Fruit fly (Drosophila melanogaster) whole organism, embryonic: ENCODE measurements around the gene nod.

Source experiments
- Abd-B ChIP-seq: fragments of 200-800 bp; sonication (Bioruptor generic); optimal IDR thresholded peaks from 2 replicates; lab custom pipeline; 2018; ENCODE audit warnings: missing biosample characterization, mild to moderate bottlenecking, missing genetic modification characterization, moderate library complexity
- Antp ChIP-seq: fragments of 200-800 bp; sonication (Bioruptor generic); optimal IDR thresholded peaks from 3 replicates; lab custom pipeline; 2016; ENCODE audit warnings: missing biosample characterization, missing genetic modification characterization
- Asciz ChIP-seq: fragments of 200-800 bp; sonication (Bioruptor generic); optimal IDR thresholded peaks from 2 replicates; lab custom pipeline; 2017; ENCODE audit warnings: missing biosample characterization, mild to moderate bottlenecking, missing genetic modification characterization, missing genetic modification reagents
- Bdp1 ChIP-seq: fragments of 200-800 bp; sonication (Bioruptor generic); optimal IDR thresholded peaks from 3 replicates; lab custom pipeline; 2016; ENCODE audit warnings: missing biosample characterization, missing genetic modification characterization
- Bgb ChIP-seq: fragments of 200-800 bp; sonication (Bioruptor generic); IDR thresholded peaks from 2 replicates; pipeline ENCODE4 v1.3.6; 2022; ENCODE audit warnings: missing biosample characterization, missing genetic modification characterization; ENCODE audit not compliant: partially characterized antibody
- CG11723 ChIP-seq: fragments of 200-800 bp; sonication (Bioruptor generic); optimal IDR thresholded peaks from 2 replicates; lab custom pipeline; 2017; ENCODE audit warnings: missing biosample characterization, mild to moderate bottlenecking, missing genetic modification characterization
- CG12104 ChIP-seq: fragments of 200-800 bp; sonication (Bioruptor generic); optimal IDR thresholded peaks from 3 replicates; lab custom pipeline; 2016; ENCODE audit warnings: missing biosample characterization, missing genetic modification characterization
- CG12219 ChIP-seq: fragments of 200-800 bp; sonication (Bioruptor generic); optimal IDR thresholded peaks from 3 replicates; lab custom pipeline; 2018; ENCODE audit warnings: missing biosample characterization, mild to moderate bottlenecking, missing genetic modification characterization
- CG13287 ChIP-seq: fragments of 200-800 bp; sonication (Bioruptor generic); IDR thresholded peaks from 2 replicates; pipeline ENCODE4 v1.3.6; 2022; ENCODE audit warnings: missing biosample characterization, missing genetic modification characterization; ENCODE audit not compliant: partially characterized antibody
- CG15011 ChIP-seq: fragments of 200-800 bp; sonication (Bioruptor generic); optimal IDR thresholded peaks from 3 replicates; lab custom pipeline; 2018; ENCODE audit warnings: missing biosample characterization, mild to moderate bottlenecking, missing genetic modification characterization
- CG15601 ChIP-seq: fragments of 200-800 bp; sonication (Bioruptor generic); optimal IDR thresholded peaks from 3 replicates; lab custom pipeline; 2019; ENCODE audit warnings: missing biosample characterization, mild to moderate bottlenecking, missing genetic modification characterization, moderate library complexity
- CG18764 ChIP-seq: fragments of 200-800 bp; sonication (Bioruptor generic); optimal IDR thresholded peaks from 3 replicates; lab custom pipeline; 2016; ENCODE audit warnings: missing biosample characterization, missing genetic modification characterization
- CG31441 ChIP-seq: fragments of 200-800 bp; sonication (Bioruptor generic); IDR thresholded peaks from 2 replicates; pipeline ENCODE4 v1.3.6; 2022; ENCODE audit warnings: missing biosample characterization, missing genetic modification characterization
- CG32532 ChIP-seq: fragments of 200-800 bp; sonication (Bioruptor generic); IDR thresholded peaks from 2 replicates; pipeline ENCODE4 v1.3.6; 2022; ENCODE audit warnings: missing biosample characterization, missing genetic modification characterization
- CG34422 ChIP-seq: fragments of 200-800 bp; sonication (Bioruptor generic); IDR thresholded peaks from 3 replicates; pipeline ENCODE4 v1.3.6; 2022; ENCODE audit warnings: missing biosample characterization, missing genetic modification characterization
- CG3726 ChIP-seq: fragments of 200-800 bp; sonication (Bioruptor generic); IDR thresholded peaks from 3 replicates; pipeline ENCODE4, ENCODE4 v1.3.6; 2022; ENCODE audit warnings: missing biosample characterization, missing genetic modification characterization
- CG3838 ChIP-seq: fragments of 200-800 bp; sonication (Bioruptor generic); optimal IDR thresholded peaks from 3 replicates; lab custom pipeline; 2016; ENCODE audit warnings: missing biosample characterization, missing genetic modification characterization
- CG4820 ChIP-seq: fragments of 200-800 bp; sonication (Bioruptor generic); optimal IDR thresholded peaks from 3 replicates; lab custom pipeline; 2016; ENCODE audit warnings: missing biosample characterization, missing genetic modification characterization
- CG4854 ChIP-seq: fragments of 200-800 bp; sonication (Bioruptor generic); optimal IDR thresholded peaks from 2 replicates; lab custom pipeline; 2016; ENCODE audit warnings: missing biosample characterization, missing genetic modification characterization, inconsistent platforms
- CG8281 ChIP-seq: fragments of 200-800 bp; sonication (Bioruptor generic); optimal IDR thresholded peaks from 2 replicates; lab custom pipeline; 2018; ENCODE audit warnings: missing biosample characterization, mild to moderate bottlenecking, missing genetic modification characterization, moderate library complexity
- CG9437 ChIP-seq: fragments of 200-800 bp; sonication (Bioruptor generic); optimal IDR thresholded peaks from 2 replicates; lab custom pipeline; 2018; ENCODE audit warnings: missing biosample characterization, mild to moderate bottlenecking, missing genetic modification characterization
- CG9876 ChIP-seq: fragments of 200-800 bp; sonication (Bioruptor generic); optimal IDR thresholded peaks from 2 replicates; lab custom pipeline; 2016; ENCODE audit warnings: missing biosample characterization, missing genetic modification characterization
- Dref ChIP-seq: fragments of 200-800 bp; sonication (Bioruptor generic); IDR thresholded peaks from 2 replicates; pipeline ENCODE4 v1.3.6; 2022; ENCODE audit warnings: missing biosample characterization, missing genetic modification characterization
- Gsc ChIP-seq: fragments of 200-800 bp; sonication (Bioruptor generic); IDR thresholded peaks from 2 replicates; pipeline ENCODE4 v1.3.6; 2022; ENCODE audit warnings: missing biosample characterization, missing genetic modification characterization
- Nf-YC ChIP-seq: fragments of 200-800 bp; optimal IDR thresholded peaks from 3 replicates; lab custom pipeline; 2019; ENCODE audit warnings: missing biosample characterization, mild to moderate bottlenecking, missing genetic modification characterization, moderate library complexity
- Pdp1 ChIP-seq, 2 experiments: fragments of 200-800 bp; sonication (Bioruptor generic); optimal IDR thresholded peaks; 3 replicates each; lab custom pipeline; 2016; ENCODE audit warnings: missing biosample characterization in 2 of 2, missing genetic modification characterization in 2 of 2, mild to moderate bottlenecking in 1 of 2, moderate library complexity in 1 of 2
- Sry-β ChIP-seq: fragments of 200-800 bp; sonication (Bioruptor generic); optimal IDR thresholded peaks from 2 replicates; lab custom pipeline; 2018; ENCODE audit warnings: missing biosample characterization, mild to moderate bottlenecking, missing genetic modification characterization, moderate library complexity
- Sry-δ ChIP-seq: fragments of 200-800 bp; sonication (Bioruptor generic); optimal IDR thresholded peaks from 2 replicates; lab custom pipeline; 2016; ENCODE audit warnings: missing biosample characterization, missing genetic modification characterization
- ap ChIP-seq: fragments of 200-800 bp; sonication (Bioruptor generic); IDR thresholded peaks from 2 replicates; pipeline ENCODE4 v1.3.6; 2022; ENCODE audit warnings: missing biosample characterization, missing genetic modification characterization
- bsh ChIP-seq, 2 experiments: fragments of 200-800 bp; sonication (Bioruptor generic); optimal IDR thresholded peaks; 2 replicates each; lab custom pipeline; 2017 to 2018; ENCODE audit warnings: mild to moderate bottlenecking in 2 of 2, missing biosample characterization in 2 of 2, missing genetic modification characterization in 2 of 2, moderate library complexity in 1 of 2
- corto ChIP-seq: fragments of 200-800 bp; sonication (Bioruptor generic); optimal IDR thresholded peaks from 2 replicates; lab custom pipeline; 2016; ENCODE audit warnings: missing biosample characterization, mild to moderate bottlenecking, missing genetic modification characterization, moderate library complexity
- grn ChIP-seq: fragments of 200-800 bp; sonication (Bioruptor generic); optimal IDR thresholded peaks from 3 replicates; lab custom pipeline; 2017; ENCODE audit warnings: missing biosample characterization, missing genetic modification characterization
- gsb ChIP-seq: fragments of 200-800 bp; sonication (Bioruptor generic); IDR thresholded peaks from 2 replicates; pipeline ENCODE4 v1.3.6; 2022; ENCODE audit warnings: missing biosample characterization, missing genetic modification characterization
- ham ChIP-seq: fragments of 200-800 bp; sonication (Bioruptor generic); IDR thresholded peaks from 2 replicates; pipeline ENCODE4 v1.3.6; 2022; ENCODE audit warnings: missing biosample characterization, missing genetic modification characterization
- hbn ChIP-seq: fragments of 200-800 bp; sonication (Bioruptor generic); IDR thresholded peaks from 2 replicates; pipeline ENCODE4 v1.3.6; 2022; ENCODE audit warnings: missing biosample characterization, missing genetic modification characterization; ENCODE audit not compliant: partially characterized antibody
- inv ChIP-seq: fragments of 200-800 bp; sonication (Bioruptor generic); IDR thresholded peaks from 2 replicates; pipeline ENCODE4 v1.3.6; 2022; ENCODE audit warnings: missing biosample characterization, missing genetic modification characterization; ENCODE audit not compliant: partially characterized antibody
- jigr1 ChIP-seq: fragments of 200-800 bp; sonication (Bioruptor generic); IDR thresholded peaks from 3 replicates; pipeline ENCODE4 v1.3.6; 2022; ENCODE audit warnings: missing biosample characterization, missing genetic modification characterization
- jing ChIP-seq: fragments of 200-800 bp; sonication (Bioruptor generic); optimal IDR thresholded peaks from 2 replicates; lab custom pipeline; 2018; ENCODE audit warnings: missing biosample characterization, mild to moderate bottlenecking, missing genetic modification characterization
- lab ChIP-seq: fragments of 200-800 bp; sonication (Bioruptor generic); optimal IDR thresholded peaks from 3 replicates; lab custom pipeline; 2017; ENCODE audit warnings: missing biosample characterization, missing genetic modification characterization, mild to moderate bottlenecking, moderate library complexity, missing genetic modification reagents
- lilli ChIP-seq: fragments of 200-800 bp; sonication (Bioruptor generic); optimal IDR thresholded peaks from 3 replicates; lab custom pipeline; 2016; ENCODE audit warnings: missing biosample characterization, missing genetic modification characterization
- odd ChIP-seq: fragments of 200-800 bp; sonication (Bioruptor generic); optimal IDR thresholded peaks from 2 replicates; lab custom pipeline; 2017; ENCODE audit warnings: missing biosample characterization, mild to moderate bottlenecking, missing genetic modification characterization
- pita ChIP-seq: fragments of 200-800 bp; sonication (Bioruptor generic); optimal IDR thresholded peaks from 2 replicates; lab custom pipeline; 2017; ENCODE audit warnings: missing biosample characterization, mild to moderate bottlenecking, missing genetic modification characterization
- ranshi ChIP-seq: fragments of 200-800 bp; sonication (Bioruptor generic); IDR thresholded peaks from 2 replicates; pipeline ENCODE4 v1.3.6; 2022; ENCODE audit warnings: missing biosample characterization, missing genetic modification characterization
- schlank ChIP-seq: fragments of 200-800 bp; sonication (Bioruptor generic); optimal IDR thresholded peaks from 2 replicates; lab custom pipeline; 2018; ENCODE audit warnings: missing biosample characterization, mild to moderate bottlenecking, missing genetic modification characterization
- sim ChIP-seq: fragments of 200-800 bp; sonication (Bioruptor generic); IDR thresholded peaks from 2 replicates; pipeline ENCODE4 v1.3.6; 2022; ENCODE audit warnings: missing biosample characterization, missing genetic modification characterization
- sisA ChIP-seq: fragments of 200-800 bp; sonication (Bioruptor generic); IDR thresholded peaks from 2 replicates; pipeline ENCODE4 v1.3.6; 2022; ENCODE audit warnings: missing biosample characterization, missing genetic modification characterization
- stwl ChIP-seq: fragments of 200-800 bp; sonication (Bioruptor generic); optimal IDR thresholded peaks from 3 replicates; lab custom pipeline; 2018; ENCODE audit warnings: missing biosample characterization, mild to moderate bottlenecking, missing genetic modification characterization, moderate library complexity
- sug ChIP-seq: fragments of 200-800 bp; optimal IDR thresholded peaks from 2 replicates; lab custom pipeline; 2019; ENCODE audit warnings: missing biosample characterization, mild to moderate bottlenecking, missing genetic modification characterization, moderate library complexity
- trem ChIP-seq: fragments of 200-800 bp; optimal IDR thresholded peaks from 3 replicates; lab custom pipeline; 2019; ENCODE audit warnings: missing biosample characterization, mild to moderate bottlenecking, missing genetic modification characterization, moderate library complexity

The nod gene

DNA sequence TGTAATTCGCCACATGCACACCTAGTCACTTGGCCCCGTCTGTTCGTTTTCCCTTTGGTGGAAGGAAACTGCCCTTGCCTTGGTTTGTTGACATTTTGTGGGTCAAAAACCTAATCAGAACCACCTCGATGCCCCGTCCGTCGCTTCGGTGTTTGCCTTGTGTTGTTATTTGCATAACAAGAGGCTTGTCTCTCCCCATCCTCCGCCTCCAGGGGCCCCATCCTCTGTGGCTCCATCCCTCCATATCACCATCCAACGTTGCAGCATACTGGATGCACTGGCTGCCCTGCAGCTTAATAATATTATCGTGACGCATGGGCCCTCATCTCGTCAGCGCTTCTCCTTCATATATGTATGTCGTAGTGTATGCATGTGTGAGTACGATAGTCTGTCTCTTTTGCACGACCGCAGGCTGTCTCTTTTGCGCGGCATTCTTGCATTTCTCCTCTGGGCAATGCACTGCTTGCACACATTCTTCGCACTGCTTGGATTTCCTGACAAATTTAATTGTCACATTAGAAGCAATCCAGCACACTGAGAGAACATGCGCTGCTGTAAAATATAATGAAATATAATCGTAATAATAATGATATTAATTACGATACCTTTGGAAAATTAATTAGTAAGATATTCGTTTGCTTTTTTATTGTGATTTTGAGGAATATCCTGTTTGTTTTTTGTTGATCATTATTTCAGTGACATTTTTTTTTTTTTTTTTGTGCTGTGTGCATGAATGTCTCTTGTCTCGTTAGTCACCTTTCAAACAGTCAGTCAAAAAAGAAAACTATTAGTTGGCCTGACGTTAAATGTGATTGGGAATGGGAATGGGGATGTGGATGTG lies 36.2 kb upstream of the nod start (continued):
- TF ChIP-seq sim (no peak), CG12219 (GFP tag; lab: Kevin White, UChicago) (no peak), jing (GFP tag; lab: Kevin White, UChicago) (no peak), lilli (GFP tag; lab: Kevin White, UChicago) (no peak), Sry-β (GFP tag; lab: Kevin White, UChicago) (no peak), CG15011 (no peak), ap (GFP tag; lab: Robert Waterston, UW) (no peak), CG34422 (GFP tag; lab: Robert Waterston, UW) (no peak), Bgb (0 out of 2 replicates have a peak, but pooled peaks have one; percentile 24), CG15601 (tag; lab: Kevin White, UChicago) (no peak), Antp (GFP tag; lab: Kevin White, UChicago) (no peak), trem (peak; percentile 18), sisA (GFP tag; lab: Robert Waterston, UW) (no peak), Asciz (GFP tag; lab: Kevin White, UChicago) (no peak), CG4820 (no peak), Gsc (GFP tag; lab: Robert Waterston, UW) (no peak), stwl (peak; percentile 38), inv (GFP tag; lab: Robert Waterston, UW) (no peak), Nf-YC (tag; lab: Kevin White, UChicago) (no peak), sug (tag; lab: Kevin White, UChicago) (no peak), grn (GFP tag; lab: Kevin White, UChicago) (no peak), odd (GFP tag; lab: Kevin White, UChicago) (no peak), Pdp1 (GFP tag; optimal IDR thresholded peaks at IDR 0.05; lab: Kevin White, UChicago) (peak in 1 of 2 experiments; percentile 22), CG8281 (no peak), gsb (GFP tag; lab: Robert Waterston, UW) (no peak), Abd-B (GFP tag; lab: Kevin White, UChicago) (peak; percentile 14), schlank (no peak), CG9876 (GFP tag; lab: Kevin White, UChicago) (no peak), corto (GFP tag; lab: Kevin White, UChicago) (no peak), pita (no peak), CG3838 (no peak), lab (GFP tag; lab: Kevin White, UChicago) (no peak), ranshi (GFP tag; lab: Robert Waterston, UW) (no peak), CG32532 (no peak), ham (no peak), CG3726 (GFP tag; lab: Robert Waterston, UW) (no peak), CG9437 (no peak), Bdp1 (no peak), hbn (no peak), CG12104 (GFP tag; lab: Kevin White, UChicago) (no peak), CG18764 (no peak), CG13287 (GFP tag; lab: Robert Waterston, UW) (no peak), CG11723 (GFP tag; lab: Kevin White, UChicago) (no peak), Dref (GFP tag; lab: Robert Waterston, UW) (no peak), bsh (GFP tag; optimal IDR thresholded peaks at IDR 0.05; lab: Kevin White, UChicago) (peak in 1 of 2 experiments; percentile 50), Sry-δ (GFP tag; lab: Kevin White, UChicago) (no peak), CG4854 (no peak), CG31441 (GFP tag; lab: Robert Waterston, UW) (peak; percentile 43; the same call in 1 of the 2 replicates), jigr1 (GFP tag; lab: Robert Waterston, UW) (no peak)
